Fruit fly (Drosophila melanogaster) whole organism, embryonic: ENCODE results near the gene CG18428.

Experiments
- Atf3 ChIP-seq: fragments of 200-800 bp; sonication (Bioruptor generic); optimal IDR thresholded peaks from 3 replicates; lab custom pipeline; 2016; ENCODE audit warnings: missing biosample characterization, missing genetic modification characterization
- C15 ChIP-seq: fragments of 200-800 bp; sonication (Bioruptor generic); IDR thresholded peaks from 3 replicates; pipeline ENCODE4 v1.3.6; 2022; ENCODE audit warnings: missing biosample characterization, missing genetic modification characterization
- CG10274 ChIP-seq: fragments of 200-800 bp; sonication (Bioruptor generic); optimal IDR thresholded peaks from 3 replicates; lab custom pipeline; 2017; ENCODE audit warnings: missing biosample characterization, mild to moderate bottlenecking, missing genetic modification characterization
- CG10654 ChIP-seq: fragments of 200-800 bp; sonication (Bioruptor generic); optimal IDR thresholded peaks from 2 replicates; lab custom pipeline; 2016; ENCODE audit warnings: missing biosample characterization, missing genetic modification characterization
- CG12236 ChIP-seq: fragments of 200-800 bp; sonication (Bioruptor generic); optimal IDR thresholded peaks from 2 replicates; lab custom pipeline; 2016; ENCODE audit warnings: missing biosample characterization, missing genetic modification characterization
- CG15269 ChIP-seq: fragments of 200-800 bp; sonication (Bioruptor generic); optimal IDR thresholded peaks from 2 replicates; lab custom pipeline; 2018; ENCODE audit warnings: missing biosample characterization, mild to moderate bottlenecking, missing genetic modification characterization, moderate library complexity
- CG17829 ChIP-seq: fragments of 200-800 bp; optimal IDR thresholded peaks from 2 replicates; lab custom pipeline; 2019; ENCODE audit warnings: missing biosample characterization, mild to moderate bottlenecking, missing genetic modification characterization, moderate library complexity
- CG33213 ChIP-seq: fragments of 200-800 bp; sonication (Bioruptor generic); optimal IDR thresholded peaks from 3 replicates; lab custom pipeline; 2016; ENCODE audit warnings: missing biosample characterization, missing genetic modification characterization
- CG5953 ChIP-seq: fragments of 200-800 bp; sonication (Bioruptor generic); IDR thresholded peaks from 2 replicates; pipeline ENCODE4 v1.3.6; 2022; ENCODE audit warnings: missing biosample characterization, missing genetic modification characterization
- CG6175 ChIP-seq: fragments of 200-800 bp; sonication (Bioruptor generic); IDR thresholded peaks from 3 replicates; pipeline ENCODE4 v1.3.6; 2022; ENCODE audit warnings: missing biosample characterization, missing genetic modification characterization
- CG6854 ChIP-seq: fragments of 200-800 bp; sonication (Bioruptor generic); optimal IDR thresholded peaks from 3 replicates; lab custom pipeline; 2017; ENCODE audit warnings: missing biosample characterization, mild to moderate bottlenecking, missing genetic modification characterization
- CG8924 ChIP-seq: fragments of 200-800 bp; optimal IDR thresholded peaks from 3 replicates; lab custom pipeline; 2019; ENCODE audit warnings: missing biosample characterization, mild to moderate bottlenecking, missing genetic modification characterization, moderate library complexity
- CG8944 ChIP-seq: fragments of 200-800 bp; sonication (Bioruptor generic); optimal IDR thresholded peaks from 3 replicates; lab custom pipeline; 2016; ENCODE audit warnings: missing biosample characterization, missing genetic modification characterization
- CG9727 ChIP-seq: fragments of 200-800 bp; sonication (Bioruptor generic); optimal IDR thresholded peaks from 3 replicates; lab custom pipeline; 2017; ENCODE audit warnings: missing biosample characterization, mild to moderate bottlenecking, missing genetic modification characterization
- Dip2 ChIP-seq: fragments of 200-800 bp; sonication (Bioruptor generic); IDR thresholded peaks from 2 replicates; pipeline ENCODE4 v1.3.6; 2022; ENCODE audit warnings: missing biosample characterization, missing genetic modification characterization
- Drgx ChIP-seq: fragments of 200-800 bp; sonication (Bioruptor generic); IDR thresholded peaks from 2 replicates; pipeline ENCODE4 v1.3.6; 2022; ENCODE audit warnings: missing biosample characterization, missing genetic modification characterization
- E2f1 ChIP-seq: fragments of 200-800 bp; sonication (Bioruptor generic); IDR thresholded peaks from 2 replicates; pipeline ENCODE4 v1.3.6; 2022; ENCODE audit warnings: missing biosample characterization, missing genetic modification characterization
- Ets65A ChIP-seq: fragments of 200-800 bp; sonication (Bioruptor generic); peaks from one replicate; lab custom pipeline; 2016; ENCODE audit warnings: missing biosample characterization, missing genetic modification characterization
- Gsc ChIP-seq: fragments of 200-800 bp; sonication (Bioruptor generic); IDR thresholded peaks from 2 replicates; pipeline ENCODE4 v1.3.6; 2022; ENCODE audit warnings: missing biosample characterization, missing genetic modification characterization
- Hsf ChIP-seq: fragments of 200-800 bp; sonication (Bioruptor generic); optimal IDR thresholded peaks from 3 replicates; lab custom pipeline; 2016; ENCODE audit warnings: missing biosample characterization, missing genetic modification characterization
- Med ChIP-seq: fragments of 200-800 bp; sonication (Bioruptor generic); peaks from one replicate; lab custom pipeline; 2016; ENCODE audit warnings: missing biosample characterization, missing genetic modification characterization, mild to moderate bottlenecking, inconsistent platforms, moderate library complexity
- NK7.1 ChIP-seq: fragments of 200-800 bp; sonication (Bioruptor generic); optimal IDR thresholded peaks from 3 replicates; lab custom pipeline; 2016; ENCODE audit warnings: missing biosample characterization, missing genetic modification characterization
- Neu2 ChIP-seq: fragments of 200-800 bp; sonication (Bioruptor generic); optimal IDR thresholded peaks from 3 replicates; lab custom pipeline; 2016; ENCODE audit warnings: missing biosample characterization, missing genetic modification characterization, borderline replicate concordance
- Nf-YC ChIP-seq: fragments of 200-800 bp; optimal IDR thresholded peaks from 3 replicates; lab custom pipeline; 2019; ENCODE audit warnings: missing biosample characterization, mild to moderate bottlenecking, missing genetic modification characterization, moderate library complexity
- Usf ChIP-seq: fragments of 200-800 bp; sonication (Bioruptor generic); optimal IDR thresholded peaks from 2 replicates; lab custom pipeline; 2017; ENCODE audit warnings: missing genotype, missing biosample characterization, missing genetic modification characterization
- aop ChIP-seq: fragments of 200-800 bp; sonication (Bioruptor generic); IDR thresholded peaks from 2 replicates; pipeline ENCODE4 v1.3.6; 2022; ENCODE audit warnings: missing biosample characterization, missing genetic modification characterization
- bsh ChIP-seq, 2 experiments: fragments of 200-800 bp; sonication (Bioruptor generic); optimal IDR thresholded peaks; 2 replicates each; lab custom pipeline; 2017 to 2018; ENCODE audit warnings: mild to moderate bottlenecking in 2 of 2, missing biosample characterization in 2 of 2, missing genetic modification characterization in 2 of 2, moderate library complexity in 1 of 2
- cas ChIP-seq: fragments of 200-800 bp; sonication (Bioruptor generic); IDR thresholded peaks from 2 replicates; pipeline ENCODE4 v1.3.6; 2022; ENCODE audit warnings: missing biosample characterization, missing genetic modification characterization
- danr ChIP-seq: fragments of 200-800 bp; sonication (Bioruptor generic); IDR thresholded peaks from 2 replicates; pipeline ENCODE4 v1.3.6; 2022; ENCODE audit warnings: missing biosample characterization, missing genetic modification characterization
- eve ChIP-seq, 2 experiments: fragments of >200 bp; optimal IDR thresholded peaks; 2 replicates each; lab custom pipeline; 2017; ENCODE audit warnings: missing biosample characterization in 2 of 2, missing genetic modification characterization in 2 of 2
- fd3F ChIP-seq: fragments of 200-800 bp; sonication (Bioruptor generic); optimal IDR thresholded peaks from 2 replicates; lab custom pipeline; 2018; ENCODE audit warnings: missing biosample characterization, mild to moderate bottlenecking, missing genetic modification characterization, moderate library complexity
- mirr ChIP-seq: fragments of 200-800 bp; sonication (Bioruptor generic); optimal IDR thresholded peaks from 3 replicates; lab custom pipeline; 2018; ENCODE audit warnings: missing biosample characterization, mild to moderate bottlenecking, missing genetic modification characterization
- phol ChIP-seq: fragments of 200-800 bp; sonication (Bioruptor generic); optimal IDR thresholded peaks from 3 replicates; lab custom pipeline; 2018; ENCODE audit warnings: missing biosample characterization, mild to moderate bottlenecking, missing genetic modification characterization, moderate library complexity
- prd ChIP-seq, 3 experiments: fragments of >200 bp in 2 of 3; fragments of 200-800 bp in 1 of 3; sonication (Bioruptor generic) in 1 of 3; optimal IDR thresholded peaks in 2 of 3; IDR thresholded peaks in 1 of 3; 2 replicates in 2 of 3; 3 replicates in 1 of 3; pipeline versions ENCODE4 v1.3.6 to Lab custom; 2017 to 2022; ENCODE audit warnings: missing biosample characterization in 1 of 3, missing genetic modification characterization in 1 of 3
- rib ChIP-seq: fragments of 200-800 bp; sonication (Bioruptor generic); IDR thresholded peaks from 2 replicates; pipeline ENCODE4 v1.3.6; 2022; ENCODE audit warnings: missing biosample characterization, missing genetic modification characterization
- run ChIP-seq: fragments of 200-800 bp; sonication (Bioruptor generic); optimal IDR thresholded peaks from 3 replicates; lab custom pipeline; 2018; ENCODE audit warnings: missing biosample characterization, mild to moderate bottlenecking, missing genetic modification characterization
- trh ChIP-seq: fragments of 200-800 bp; sonication (Bioruptor generic); optimal IDR thresholded peaks from 2 replicates; lab custom pipeline; 2016; ENCODE audit warnings: missing biosample characterization, missing genetic modification characterization

CG18428 gene

DNA sequence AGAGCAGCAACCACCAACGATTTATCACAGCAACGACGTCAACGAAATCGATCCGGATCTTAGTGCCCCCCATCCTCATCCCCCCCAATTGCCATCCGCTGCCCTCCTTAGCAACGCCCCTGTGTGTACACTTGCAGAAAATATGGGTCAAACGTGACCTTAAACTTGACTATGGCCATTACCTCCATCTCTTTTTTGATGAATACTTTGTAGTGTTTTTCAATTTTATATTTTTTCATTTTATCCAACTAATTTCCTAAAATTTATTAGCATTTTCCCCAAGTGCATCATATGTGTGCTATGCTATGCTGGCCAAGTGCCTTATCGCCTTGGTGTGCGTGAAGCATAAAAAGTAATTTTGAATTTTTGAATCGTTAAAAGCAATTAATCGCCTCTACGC is 33.8 kb downstream of the CG18428 start (continued):
- TF ChIP-seq Gsc (GFP tag; lab: Robert Waterston, UW) = no peak

DNA sequence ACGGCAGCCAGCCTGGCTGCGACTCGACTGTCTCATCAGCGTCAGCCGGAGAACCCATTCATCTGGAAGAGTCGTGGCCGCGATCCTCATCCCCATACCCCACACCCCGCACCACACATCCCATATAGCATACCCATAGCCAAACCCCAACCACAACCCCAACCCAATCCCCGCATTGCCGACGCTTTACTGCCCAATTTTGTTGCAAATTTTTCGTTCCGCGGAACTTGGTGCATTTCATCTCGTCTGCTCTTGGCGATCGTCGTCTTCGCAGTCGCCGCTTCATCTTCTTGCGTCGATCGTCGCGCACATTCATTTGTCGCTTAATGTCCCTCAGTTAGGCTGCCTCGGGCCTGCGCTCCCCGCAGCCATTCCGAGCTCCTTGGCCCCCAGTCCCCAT is 34.2 kb downstream of the CG18428 start:
- TF ChIP-seq Ets65A (GFP tag; lab: Kevin White, UChicago) (peak; percentile 57), CG5953 (GFP tag; lab: Robert Waterston, UW) (no peak), CG8924 (tag; lab: Kevin White, UChicago) (no peak), Usf (GFP tag; lab: Kevin White, UChicago) (no peak)

dm6 chr3R:24143779-24144178 is 34.6 kb downstream of the CG18428 start:
- no peak for TF ChIP-seq mirr (GFP tag; lab: Kevin White, UChicago)
- no peak for TF ChIP-seq CG10654 (GFP tag; lab: Kevin White, UChicago)
- peak in 1 of 2 experiments; percentile 48 for TF ChIP-seq bsh (GFP tag; optimal IDR thresholded peaks at IDR 0.05; lab: Kevin White, UChicago)
- TF ChIP-seq Nf-YC (tag; lab: Kevin White, UChicago) = no peak
- TF ChIP-seq aop (GFP tag; lab: Robert Waterston, UW) = no peak
- no peak for TF ChIP-seq NK7.1 (GFP tag; lab: Kevin White, UChicago)
- TF ChIP-seq fd3F = no peak
- TF ChIP-seq eve (GFP tag; optimal IDR thresholded peaks at IDR 0.05; lab: Kevin White, UChicago) = no peak
- TF ChIP-seq Drgx (GFP tag; lab: Robert Waterston, UW) = peak; percentile 31; the same call in 1 of the 2 replicates

DNA sequence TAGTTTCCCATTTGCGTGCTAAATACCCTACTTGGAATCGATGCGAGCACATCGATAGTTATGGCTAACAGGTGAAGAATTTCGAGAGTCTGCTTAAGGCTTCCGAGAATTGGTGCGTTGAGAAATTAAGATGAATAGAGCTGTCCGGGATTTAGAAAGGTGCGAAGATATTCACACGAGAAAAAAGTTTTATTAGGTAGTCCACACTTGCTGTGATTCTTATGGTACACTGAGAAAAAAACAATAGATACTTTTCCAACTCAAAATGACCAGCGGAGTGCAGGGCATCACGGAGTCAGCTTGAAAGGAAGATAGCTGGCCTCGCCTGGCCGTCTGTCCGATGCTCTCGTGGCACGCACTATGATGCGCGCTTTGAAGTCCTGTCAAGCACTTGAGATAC is 35.4 kb downstream of the CG18428 start:
- TF ChIP-seq CG6175 = no peak
- TF ChIP-seq prd (optimal IDR thresholded peaks at IDR 0.05; lab: Kevin White, UChicago) = no peak
- TF ChIP-seq prd (GFP tag; IDR thresholded peaks at IDR 0.05; lab: Robert Waterston, UW) = no peak
- TF ChIP-seq Atf3 (GFP tag; lab: Kevin White, UChicago) = no peak
- no peak for TF ChIP-seq run (tag; lab: Kevin White, UChicago)
- TF ChIP-seq phol (tag; lab: Kevin White, UChicago) = no peak
- TF ChIP-seq cas (GFP tag; lab: Robert Waterston, UW) = no peak
- no peak for TF ChIP-seq CG33213 (GFP tag; lab: Kevin White, UChicago)
- no peak for TF ChIP-seq Hsf (GFP tag; lab: Kevin White, UChicago)
- TF ChIP-seq CG15269 (tag; lab: Kevin White, UChicago) = no peak
- TF ChIP-seq CG10274 (GFP tag; lab: Kevin White, UChicago) = peak; percentile 58
- TF ChIP-seq C15 (GFP tag; lab: Robert Waterston, UW) = no peak
- no peak for TF ChIP-seq CG8944 (GFP tag; lab: Kevin White, UChicago)
- no peak for TF ChIP-seq Dip2 (GFP tag; lab: Robert Waterston, UW)
- no peak for TF ChIP-seq danr
- TF ChIP-seq bsh (GFP tag; optimal IDR thresholded peaks at IDR 0.05; lab: Kevin White, UChicago) = peak in 1 of 2 experiments; percentile 86
- no peak for TF ChIP-seq E2f1 (GFP tag; lab: Robert Waterston, UW)
- no peak for TF ChIP-seq rib (GFP tag; lab: Robert Waterston, UW)
- TF ChIP-seq CG12236 (GFP tag; lab: Kevin White, UChicago) = no peak
- TF ChIP-seq trh = no peak
- no peak for TF ChIP-seq CG9727 (GFP tag; lab: Kevin White, UChicago)
- no peak for TF ChIP-seq CG6854
- TF ChIP-seq Med = peak; percentile 7
- TF ChIP-seq CG17829 (tag; lab: Kevin White, UChicago) = no peak
- TF ChIP-seq Neu2 (GFP tag; lab: Kevin White, UChicago) = no peak
